Fruit fly (Drosophila melanogaster) whole organism, embryonic: Measurements from ENCODE around the gene alphaTub67C.

Experiments used
- Adf1 ChIP-seq: fragments of 200-800 bp; sonication (Bioruptor generic); IDR thresholded peaks from 2 replicates; pipeline ENCODE4 v1.3.6; 2022; ENCODE audit warnings: missing biosample characterization, missing genetic modification characterization
- B-H2 ChIP-seq: fragments of 200-800 bp; sonication (Bioruptor generic); optimal IDR thresholded peaks from 2 replicates; lab custom pipeline; 2018; ENCODE audit warnings: missing biosample characterization, mild to moderate bottlenecking, missing genetic modification characterization
- Blimp-1 ChIP-seq: fragments of 200-800 bp; sonication (Bioruptor generic); optimal IDR thresholded peaks from 3 replicates; lab custom pipeline; 2018; ENCODE audit warnings: missing biosample characterization, missing genetic modification characterization, mild to moderate bottlenecking, moderate library complexity, missing genetic modification reagents
- CG11723 ChIP-seq: fragments of 200-800 bp; sonication (Bioruptor generic); optimal IDR thresholded peaks from 2 replicates; lab custom pipeline; 2017; ENCODE audit warnings: missing biosample characterization, mild to moderate bottlenecking, missing genetic modification characterization
- CG12155 ChIP-seq: fragments of 200-800 bp; sonication (Bioruptor generic); optimal IDR thresholded peaks from 3 replicates; lab custom pipeline; 2016; ENCODE audit warnings: missing biosample characterization, missing genetic modification characterization
- CG12391 ChIP-seq: fragments of 200-800 bp; sonication (Bioruptor generic); optimal IDR thresholded peaks from 3 replicates; lab custom pipeline; 2018; ENCODE audit warnings: missing biosample characterization, mild to moderate bottlenecking, missing genetic modification characterization, moderate library complexity
- CG12769 ChIP-seq: fragments of 200-800 bp; sonication (Bioruptor generic); optimal IDR thresholded peaks from 2 replicates; lab custom pipeline; 2019; ENCODE audit warnings: missing biosample characterization, mild to moderate bottlenecking, missing genetic modification characterization, moderate library complexity
- CG13287 ChIP-seq: fragments of 200-800 bp; sonication (Bioruptor generic); IDR thresholded peaks from 2 replicates; pipeline ENCODE4 v1.3.6; 2022; ENCODE audit warnings: missing biosample characterization, missing genetic modification characterization; ENCODE audit not compliant: partially characterized antibody
- CG13624 ChIP-seq: fragments of 200-800 bp; sonication (Bioruptor generic); optimal IDR thresholded peaks from 2 replicates; lab custom pipeline; 2016; ENCODE audit warnings: missing biosample characterization, missing genetic modification characterization
- CG16813 ChIP-seq: fragments of 200-800 bp; sonication (Bioruptor generic); IDR thresholded peaks from 3 replicates; pipeline ENCODE4 v1.3.6; 2022; ENCODE audit warnings: missing biosample characterization, missing genetic modification characterization; ENCODE audit not compliant: partially characterized antibody
- CG17359 ChIP-seq: fragments of 200-800 bp; sonication (Bioruptor generic); optimal IDR thresholded peaks from 3 replicates; lab custom pipeline; 2018; ENCODE audit warnings: missing biosample characterization, mild to moderate bottlenecking, missing genetic modification characterization, moderate library complexity
- CG17829 ChIP-seq: fragments of 200-800 bp; optimal IDR thresholded peaks from 2 replicates; lab custom pipeline; 2019; ENCODE audit warnings: missing biosample characterization, mild to moderate bottlenecking, missing genetic modification characterization, moderate library complexity
- CG1832 ChIP-seq: fragments of 200-800 bp; sonication (Bioruptor generic); optimal IDR thresholded peaks from 2 replicates; lab custom pipeline; 2017; ENCODE audit warnings: missing biosample characterization, mild to moderate bottlenecking, missing genetic modification characterization, inconsistent platforms
- CG2120 ChIP-seq: fragments of 200-800 bp; sonication (Bioruptor generic); optimal IDR thresholded peaks from 3 replicates; lab custom pipeline; 2016; ENCODE audit warnings: missing biosample characterization, missing genetic modification characterization
- CG2712 ChIP-seq: fragments of 200-800 bp; optimal IDR thresholded peaks from 3 replicates; lab custom pipeline; 2019; ENCODE audit warnings: missing biosample characterization, mild to moderate bottlenecking, missing genetic modification characterization, moderate library complexity
- CG3163 ChIP-seq: fragments of 200-800 bp; sonication (Bioruptor generic); optimal IDR thresholded peaks from 3 replicates; lab custom pipeline; 2016; ENCODE audit warnings: missing biosample characterization, missing genetic modification characterization
- CG33557 ChIP-seq: fragments of 200-800 bp; sonication (Bioruptor generic); optimal IDR thresholded peaks from 2 replicates; lab custom pipeline; 2019; ENCODE audit warnings: missing biosample characterization, mild to moderate bottlenecking, missing genetic modification characterization, moderate library complexity
- CG3838 ChIP-seq: fragments of 200-800 bp; sonication (Bioruptor generic); optimal IDR thresholded peaks from 3 replicates; lab custom pipeline; 2016; ENCODE audit warnings: missing biosample characterization, missing genetic modification characterization
- CG3995 ChIP-seq: fragments of 200-800 bp; sonication (Bioruptor generic); optimal IDR thresholded peaks from 3 replicates; lab custom pipeline; 2016; ENCODE audit warnings: missing biosample characterization, missing genetic modification characterization
- CG4424 ChIP-seq: fragments of 200-800 bp; sonication (Bioruptor generic); optimal IDR thresholded peaks from 3 replicates; lab custom pipeline; 2016; ENCODE audit warnings: missing biosample characterization, missing genetic modification characterization
- CG5953 ChIP-seq: fragments of 200-800 bp; sonication (Bioruptor generic); IDR thresholded peaks from 2 replicates; pipeline ENCODE4 v1.3.6; 2022; ENCODE audit warnings: missing biosample characterization, missing genetic modification characterization
- CG8281 ChIP-seq: fragments of 200-800 bp; sonication (Bioruptor generic); optimal IDR thresholded peaks from 2 replicates; lab custom pipeline; 2018; ENCODE audit warnings: missing biosample characterization, mild to moderate bottlenecking, missing genetic modification characterization, moderate library complexity
- CG8765 ChIP-seq: fragments of 200-800 bp; sonication (Bioruptor generic); IDR thresholded peaks from 2 replicates; pipeline ENCODE4 v1.3.6; 2022; ENCODE audit warnings: missing biosample characterization, missing genetic modification characterization
- CG8944 ChIP-seq: fragments of 200-800 bp; sonication (Bioruptor generic); optimal IDR thresholded peaks from 3 replicates; lab custom pipeline; 2016; ENCODE audit warnings: missing biosample characterization, missing genetic modification characterization
- Dll ChIP-seq: fragments of 200-800 bp; sonication (Bioruptor generic); IDR thresholded peaks from 4 replicates; pipeline ENCODE4 v1.3.6; 2022; ENCODE audit warnings: missing biosample characterization, missing genetic modification characterization; ENCODE audit not compliant: partially characterized antibody
- Gsc ChIP-seq: fragments of 200-800 bp; sonication (Bioruptor generic); IDR thresholded peaks from 2 replicates; pipeline ENCODE4 v1.3.6; 2022; ENCODE audit warnings: missing biosample characterization, missing genetic modification characterization
- Hand ChIP-seq: fragments of 200-800 bp; sonication (Bioruptor generic); optimal IDR thresholded peaks from 2 replicates; lab custom pipeline; 2017; ENCODE audit warnings: mild to moderate bottlenecking, missing biosample characterization, missing genetic modification reagents, missing genetic modification characterization
- Hey ChIP-seq: fragments of 200-800 bp; sonication (Bioruptor generic); optimal IDR thresholded peaks from 3 replicates; lab custom pipeline; 2018; ENCODE audit warnings: missing biosample characterization, mild to moderate bottlenecking, missing genetic modification characterization
- NC2α ChIP-seq: fragments of 200-800 bp; sonication (Bioruptor generic); optimal IDR thresholded peaks from 2 replicates; lab custom pipeline; 2016; ENCODE audit warnings: missing biosample characterization, missing genetic modification characterization
- NC2β ChIP-seq: fragments of 200-800 bp; sonication (Bioruptor generic); optimal IDR thresholded peaks from 2 replicates; lab custom pipeline; 2016; ENCODE audit warnings: missing biosample characterization, missing genetic modification characterization
- Rfx ChIP-seq: fragments of 200-800 bp; sonication (Bioruptor generic); IDR thresholded peaks from 2 replicates; pipeline ENCODE4 v1.3.6; 2022; ENCODE audit warnings: missing biosample characterization, missing genetic modification characterization
- Rx ChIP-seq: fragments of 200-800 bp; sonication (Bioruptor generic); IDR thresholded peaks from 2 replicates; pipeline ENCODE4 v1.3.6; 2022; ENCODE audit warnings: missing biosample characterization, missing genetic modification characterization
- Sox100B ChIP-seq: fragments of 200-800 bp; sonication (Bioruptor generic); optimal IDR thresholded peaks from 3 replicates; lab custom pipeline; 2018; ENCODE audit warnings: missing biosample characterization, mild to moderate bottlenecking, missing genetic modification characterization
- Xbp1 ChIP-seq: fragments of 200-800 bp; sonication (Bioruptor generic); optimal IDR thresholded peaks from 3 replicates; lab custom pipeline; 2016; ENCODE audit warnings: missing biosample characterization, mild to moderate bottlenecking, missing genetic modification characterization
- btn ChIP-seq: fragments of 200-800 bp; sonication (Bioruptor generic); optimal IDR thresholded peaks from 2 replicates; lab custom pipeline; 2016; ENCODE audit warnings: missing biosample characterization, missing genetic modification characterization
- dati ChIP-seq: fragments of 200-800 bp; sonication (Bioruptor generic); IDR thresholded peaks from 2 replicates; pipeline ENCODE4 v1.3.6; 2022; ENCODE audit warnings: missing biosample characterization, missing genetic modification characterization
- ftz-f1 ChIP-seq: fragments of 200-800 bp; sonication (Bioruptor generic); optimal IDR thresholded peaks from 2 replicates; lab custom pipeline; 2016; ENCODE audit warnings: missing biosample characterization, missing genetic modification characterization
- gem ChIP-seq: fragments of 200-800 bp; sonication (Bioruptor generic); optimal IDR thresholded peaks from 2 replicates; lab custom pipeline; 2019; ENCODE audit warnings: missing biosample characterization, mild to moderate bottlenecking, missing genetic modification characterization, moderate library complexity
- grn ChIP-seq: fragments of 200-800 bp; sonication (Bioruptor generic); optimal IDR thresholded peaks from 3 replicates; lab custom pipeline; 2017; ENCODE audit warnings: missing biosample characterization, missing genetic modification characterization
- ham ChIP-seq: fragments of 200-800 bp; sonication (Bioruptor generic); IDR thresholded peaks from 2 replicates; pipeline ENCODE4 v1.3.6; 2022; ENCODE audit warnings: missing biosample characterization, missing genetic modification characterization
- hth ChIP-seq: fragments of >200 bp; optimal IDR thresholded peaks from 2 replicates; lab custom pipeline; 2017; ENCODE audit warnings: inconsistent platforms
- nerfin-2 ChIP-seq: fragments of 200-800 bp; sonication (Bioruptor generic); IDR thresholded peaks from 2 replicates; pipeline ENCODE4 v1.3.6; 2022; ENCODE audit warnings: missing biosample characterization, missing genetic modification characterization; ENCODE audit not compliant: partially characterized antibody
- otp ChIP-seq: fragments of 200-800 bp; sonication (Bioruptor generic); IDR thresholded peaks from 3 replicates; pipeline ENCODE4, ENCODE4 v1.3.6; 2022; ENCODE audit warnings: missing biosample characterization, missing genetic modification characterization
- phol ChIP-seq: fragments of 200-800 bp; sonication (Bioruptor generic); optimal IDR thresholded peaks from 3 replicates; lab custom pipeline; 2018; ENCODE audit warnings: missing biosample characterization, mild to moderate bottlenecking, missing genetic modification characterization, moderate library complexity
- pzg ChIP-seq: fragments of 200-800 bp; sonication (Bioruptor generic); optimal IDR thresholded peaks from 3 replicates; lab custom pipeline; 2018; ENCODE audit warnings: missing biosample characterization, mild to moderate bottlenecking, missing genetic modification characterization, moderate library complexity
- seq ChIP-seq: fragments of 200-800 bp; sonication (Bioruptor generic); IDR thresholded peaks from 2 replicates; pipeline ENCODE4 v1.3.6; 2022; ENCODE audit warnings: missing biosample characterization, missing genetic modification characterization
- slou ChIP-seq: fragments of 200-800 bp; sonication (Bioruptor generic); optimal IDR thresholded peaks from 3 replicates; lab custom pipeline; 2016; ENCODE audit warnings: missing biosample characterization, missing genetic modification characterization
- sr ChIP-seq: fragments of 200-800 bp; sonication (Bioruptor generic); IDR thresholded peaks from 3 replicates; pipeline ENCODE4 v1.3.6; 2022; ENCODE audit warnings: missing biosample characterization, missing genetic modification characterization
- vvl ChIP-seq: fragments of 200-800 bp; sonication (Bioruptor generic); IDR thresholded peaks from 2 replicates; pipeline ENCODE4 v1.3.6; 2022; ENCODE audit warnings: missing biosample characterization, missing genetic modification characterization
- wdn ChIP-seq: fragments of 200-800 bp; sonication (Bioruptor generic); IDR thresholded peaks from 2 replicates; pipeline ENCODE4 v1.3.6; 2022; ENCODE audit warnings: missing biosample characterization, missing genetic modification characterization
- yki ChIP-seq: fragments of >200 bp; optimal IDR thresholded peaks from 3 replicates; lab custom pipeline; 2018
- z ChIP-seq: fragments of 200-800 bp; sonication (Bioruptor generic); IDR thresholded peaks from 3 replicates; pipeline ENCODE4 v1.3.6; 2022; ENCODE audit warnings: missing biosample characterization, missing genetic modification characterization
- zfh1 ChIP-seq: fragments of 200-800 bp; sonication (Bioruptor generic); IDR thresholded peaks from 3 replicates; pipeline ENCODE4 v1.3.6; 2022; ENCODE audit warnings: missing biosample characterization, missing genetic modification characterization

alphaTub67C gene

DNA sequence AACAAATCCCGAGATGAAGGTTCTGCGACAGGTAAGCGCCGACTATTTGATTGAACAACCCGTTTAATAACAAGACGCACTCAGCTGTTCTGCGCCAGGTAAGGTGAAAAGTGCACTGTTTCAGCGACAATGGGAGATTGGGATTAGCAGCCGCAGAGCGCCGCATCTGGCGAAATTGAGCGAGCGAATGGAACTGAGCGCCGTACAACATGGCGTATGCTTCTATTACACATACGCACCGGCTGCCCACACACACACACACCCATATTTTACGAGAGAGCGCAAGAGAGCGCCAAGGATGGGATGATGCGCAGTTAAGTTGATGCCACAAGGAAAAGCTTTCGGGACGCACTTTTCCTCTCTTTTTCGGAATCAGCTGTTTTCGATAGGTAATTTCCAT lies 14.2 kb downstream of the alphaTub67C start (continued):
- TF ChIP-seq Gsc (GFP tag; lab: Robert Waterston, UW) (no peak), seq (GFP tag; lab: Robert Waterston, UW) (0 out of 2 replicates have a peak, but pooled peaks have one; percentile 17), slou (GFP tag; lab: Kevin White, UChicago) (no peak), CG13287 (GFP tag; lab: Robert Waterston, UW) (peak; percentile 38), CG3995 (GFP tag; lab: Kevin White, UChicago) (no peak), sr (GFP tag; lab: Robert Waterston, UW) (0 out of 3 replicates have a peak, but pooled peaks have one; percentile 38), Blimp-1 (no peak), nerfin-2 (GFP tag; lab: Robert Waterston, UW) (no peak), wdn (no peak), Xbp1 (GFP tag; lab: Kevin White, UChicago) (no peak), CG1832 (GFP tag; lab: Kevin White, UChicago) (no peak), CG17359 (tag; lab: Kevin White, UChicago) (no peak), ftz-f1 (GFP tag; lab: Kevin White, UChicago) (no peak), gem (tag; lab: Kevin White, UChicago) (no peak), zfh1 (GFP tag; lab: Robert Waterston, UW) (0 out of 3 replicates have a peak, but pooled peaks have one; percentile 5), Rfx (GFP tag; lab: Robert Waterston, UW) (no peak), CG16813 (GFP tag; lab: Robert Waterston, UW) (no peak), grn (no peak), CG3163 (peak; percentile 73), CG12391 (tag; lab: Kevin White, UChicago) (no peak), NC2α (GFP tag; lab: Kevin White, UChicago) (no peak), Sox100B (GFP tag; lab: Kevin White, UChicago) (no peak), CG4424 (no peak), Dll (no peak), Hey (tag; lab: Kevin White, UChicago) (no peak), otp (no peak), CG5953 (no peak), btn (GFP tag; lab: Kevin White, UChicago) (no peak), hth (lab: Kevin White, UChicago) (no peak)

DNA sequence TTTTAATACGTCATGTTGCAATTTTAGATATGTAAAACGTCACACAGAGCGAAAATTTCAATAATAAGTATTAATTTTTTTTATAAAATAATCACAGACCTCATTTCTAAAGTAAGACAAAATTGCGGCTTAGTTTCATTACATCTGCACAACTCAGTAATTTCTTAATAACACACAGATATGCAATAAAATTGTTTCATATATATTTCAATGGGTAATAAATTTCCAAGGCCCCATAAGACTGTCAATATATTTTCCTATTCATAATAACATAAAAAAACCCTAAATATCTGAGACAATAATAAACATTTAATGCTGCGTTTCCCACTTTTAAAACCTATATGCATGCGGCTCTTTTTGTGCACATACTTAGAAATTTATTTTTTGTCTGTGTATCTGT lies 14.6 kb downstream of the alphaTub67C start:
- TF ChIP-seq pzg (GFP tag; lab: Kevin White, UChicago) = no peak
- peak; percentile 41 for TF ChIP-seq phol (tag; lab: Kevin White, UChicago)
- no peak for TF ChIP-seq z (GFP tag; lab: Robert Waterston, UW)
- no peak for TF ChIP-seq CG3838 (GFP tag; lab: Kevin White, UChicago)
- peak; percentile 74 for TF ChIP-seq gem (tag; lab: Kevin White, UChicago)
- no peak for TF ChIP-seq CG12769 (tag; lab: Kevin White, UChicago)
- TF ChIP-seq Rx (GFP tag; lab: Robert Waterston, UW) = no peak
- peak; percentile 48 for TF ChIP-seq CG2120 (GFP tag; lab: Kevin White, UChicago)
- no peak for TF ChIP-seq CG33557 (GFP tag; lab: Kevin White, UChicago)
- peak; percentile 32; the same call in 1 of the 2 replicates for TF ChIP-seq vvl (GFP tag; lab: Robert Waterston, UW)
- no peak for TF ChIP-seq NC2β (GFP tag; lab: Kevin White, UChicago)
- no peak for TF ChIP-seq CG8765 (GFP tag; lab: Robert Waterston, UW)
- TF ChIP-seq B-H2 (GFP tag; lab: Kevin White, UChicago) = no peak
- TF ChIP-seq CG2712 = peak; percentile 63
- TF ChIP-seq CG13624 (GFP tag; lab: Kevin White, UChicago) = no peak
- TF ChIP-seq Adf1 (GFP tag; lab: Robert Waterston, UW) = no peak
- no peak for TF ChIP-seq yki
- no peak for TF ChIP-seq Hand (GFP tag; lab: Kevin White, UChicago)
- TF ChIP-seq ham = no peak
- no peak for TF ChIP-seq CG12155 (GFP tag; lab: Kevin White, UChicago)
- peak; percentile 12 for TF ChIP-seq CG17829 (tag; lab: Kevin White, UChicago)
- TF ChIP-seq dati (GFP tag; lab: Robert Waterston, UW) = no peak
- no peak for TF ChIP-seq CG8944
- TF ChIP-seq CG11723 (GFP tag; lab: Kevin White, UChicago) = no peak
- TF ChIP-seq CG8281 (tag; lab: Kevin White, UChicago) = peak; percentile 16
